Worm (Caenorhabditis elegans) whole organism, late embryonic: ENCODE data around the gene unc-9.

Source experiments
- C38D4.7 ChIP-seq: fragments of 200-800 bp; sonication (Bioruptor generic); optimal IDR thresholded peaks from 2 replicates; lab custom pipeline; 2018; ENCODE audit warnings: mild to moderate bottlenecking, missing genetic modification characterization, moderate library complexity, missing compliant biosample characterization
- ahr-1 ChIP-seq: sonication (generic microtip); optimal IDR thresholded peaks from 2 replicates; lab custom pipeline; 2016; ENCODE audit warnings: missing genetic modification characterization, missing compliant biosample characterization
- ceh-19 ChIP-seq: fragments of 200-800 bp; sonication (Bioruptor generic); optimal IDR thresholded peaks from 2 replicates; lab custom pipeline; 2018; ENCODE audit warnings: mild to moderate bottlenecking, missing genetic modification characterization, missing compliant biosample characterization
- ceh-2 ChIP-seq: sonication (generic microtip); optimal IDR thresholded peaks from 2 replicates; lab custom pipeline; 2016; ENCODE audit warnings: missing genotype, missing genetic modification characterization, missing compliant biosample characterization
- ceh-22 ChIP-seq: sonication (generic microtip); optimal IDR thresholded peaks from 2 replicates; lab custom pipeline; 2017; ENCODE audit warnings: missing biosample characterization, missing genetic modification characterization
- ceh-31 ChIP-seq: sonication (generic microtip); optimal IDR thresholded peaks from 2 replicates; lab custom pipeline; 2016; ENCODE audit warnings: missing genetic modification characterization, missing compliant biosample characterization
- ceh-34 ChIP-seq: sonication (generic microtip); optimal IDR thresholded peaks from 2 replicates; lab custom pipeline; 2016; ENCODE audit warnings: mild to moderate bottlenecking, missing genetic modification characterization, missing compliant biosample characterization
- ceh-48 ChIP-seq: sonication (generic microtip); optimal IDR thresholded peaks from 2 replicates; lab custom pipeline; 2016; ENCODE audit warnings: missing genetic modification characterization, inconsistent platforms, missing compliant biosample characterization
- ceh-6 ChIP-seq: fragments of 200-800 bp; sonication (Bioruptor generic); optimal IDR thresholded peaks from 2 replicates; lab custom pipeline; 2018; ENCODE audit warnings: mild to moderate bottlenecking, missing genetic modification characterization, missing compliant biosample characterization
- dve-1 ChIP-seq: sonication (generic microtip); optimal IDR thresholded peaks from 2 replicates; lab custom pipeline; 2017; ENCODE audit warnings: antibody characterized with exemption, mild to moderate bottlenecking, missing genetic modification characterization, missing compliant biosample characterization
- elt-2 ChIP-seq: sonication (generic microtip); optimal IDR thresholded peaks from 2 replicates; lab custom pipeline; 2016; ENCODE audit warnings: missing genetic modification reagents, missing genetic modification characterization, missing compliant biosample characterization
- ets-4 ChIP-seq: sonication (generic microtip); optimal IDR thresholded peaks from 2 replicates; lab custom pipeline; 2016; ENCODE audit warnings: missing genetic modification characterization, missing compliant biosample characterization
- fax-1 ChIP-seq: sonication (generic microtip); optimal IDR thresholded peaks from 2 replicates; lab custom pipeline; 2016; ENCODE audit warnings: missing genotype, missing genetic modification characterization, missing compliant biosample characterization
- fkh-10 ChIP-seq: fragments of 150-350 bp; optimal IDR thresholded peaks from 2 replicates; lab custom pipeline; 2014; ENCODE audit warnings: missing biosample characterization, missing genetic modification reagents, missing genetic modification characterization
- fkh-6 ChIP-seq: sonication (generic microtip); optimal IDR thresholded peaks from 2 replicates; lab custom pipeline; 2016; ENCODE audit warnings: missing genetic modification characterization, missing compliant biosample characterization
- hlh-30 ChIP-seq: sonication (generic microtip); optimal IDR thresholded peaks from 2 replicates; lab custom pipeline; 2017; ENCODE audit warnings: antibody characterized with exemption, missing genetic modification characterization, missing compliant biosample characterization; ENCODE audit not compliant: insufficient read depth
- hlh-6 ChIP-seq: sonication (generic microtip); optimal IDR thresholded peaks from 2 replicates; lab custom pipeline; 2016; ENCODE audit warnings: missing genotype, missing genetic modification characterization, missing compliant biosample characterization
- hlh-8 ChIP-seq: sonication (generic microtip); optimal IDR thresholded peaks from 2 replicates; lab custom pipeline; 2016; ENCODE audit warnings: missing genotype, missing genetic modification characterization, missing compliant biosample characterization
- nfya-1 ChIP-seq: sonication (generic microtip); optimal IDR thresholded peaks from 2 replicates; lab custom pipeline; 2017; ENCODE audit warnings: missing genetic modification characterization, mild to moderate bottlenecking, missing compliant biosample characterization, antibody characterized with exemption, moderate library complexity
- odd-2 ChIP-seq: sonication (generic microtip); optimal IDR thresholded peaks from 2 replicates; lab custom pipeline; 2017; ENCODE audit warnings: antibody characterized with exemption, mild to moderate bottlenecking, missing genetic modification characterization, missing compliant biosample characterization
- pat-9 ChIP-seq: fragments of 200-800 bp; sonication (Bioruptor generic); optimal IDR thresholded peaks from 2 replicates; lab custom pipeline; 2018; ENCODE audit warnings: mild to moderate bottlenecking, missing genetic modification characterization, moderate library complexity, missing compliant biosample characterization
- pha-4 ChIP-seq: fragments of 150-350 bp; optimal IDR thresholded peaks from 2 replicates; lab custom pipeline; 2018; ENCODE audit warnings: missing biosample characterization, missing genetic modification reagents, missing genetic modification characterization
- pqm-1 ChIP-seq: sonication (generic microtip); optimal IDR thresholded peaks from 2 replicates; lab custom pipeline; 2016; ENCODE audit warnings: missing genetic modification characterization, missing compliant biosample characterization
- rnt-1 ChIP-seq: sonication (generic microtip); optimal IDR thresholded peaks from 2 replicates; lab custom pipeline; 2016; ENCODE audit warnings: missing genetic modification characterization, missing compliant biosample characterization
- sox-2 ChIP-seq: fragments of 200-800 bp; sonication (Bioruptor generic); IDR thresholded peaks from 2 replicates; pipeline ENCODE4 v1.3.6; 2022; ENCODE audit warnings: missing genetic modification reagents, missing genetic modification characterization, missing compliant biosample characterization
- syd-9 ChIP-seq: sonication (generic microtip); optimal IDR thresholded peaks from 2 replicates; lab custom pipeline; 2016; ENCODE audit warnings: mild to moderate bottlenecking, missing genetic modification characterization, moderate library complexity, missing compliant biosample characterization
- tbx-2 ChIP-seq: sonication (generic microtip); optimal IDR thresholded peaks from 2 replicates; lab custom pipeline; 2016; ENCODE audit warnings: missing genetic modification characterization, missing compliant biosample characterization
- tbx-7 ChIP-seq: sonication (generic microtip); optimal IDR thresholded peaks from 2 replicates; lab custom pipeline; 2016; ENCODE audit warnings: missing genotype, missing genetic modification characterization, missing compliant biosample characterization
- unc-42 ChIP-seq: sonication (generic microtip); optimal IDR thresholded peaks from 2 replicates; lab custom pipeline; 2016; ENCODE audit warnings: missing genotype, missing genetic modification characterization, missing compliant biosample characterization
- unc-55 ChIP-seq: sonication (generic microtip); optimal IDR thresholded peaks from 2 replicates; lab custom pipeline; 2017; ENCODE audit warnings: missing biosample characterization, missing genetic modification reagents, missing genetic modification characterization
- unc-86 ChIP-seq: sonication (generic microtip); optimal IDR thresholded peaks from 2 replicates; lab custom pipeline; 2016; ENCODE audit warnings: missing genetic modification characterization, missing compliant biosample characterization

Gene unc-9

DNA sequence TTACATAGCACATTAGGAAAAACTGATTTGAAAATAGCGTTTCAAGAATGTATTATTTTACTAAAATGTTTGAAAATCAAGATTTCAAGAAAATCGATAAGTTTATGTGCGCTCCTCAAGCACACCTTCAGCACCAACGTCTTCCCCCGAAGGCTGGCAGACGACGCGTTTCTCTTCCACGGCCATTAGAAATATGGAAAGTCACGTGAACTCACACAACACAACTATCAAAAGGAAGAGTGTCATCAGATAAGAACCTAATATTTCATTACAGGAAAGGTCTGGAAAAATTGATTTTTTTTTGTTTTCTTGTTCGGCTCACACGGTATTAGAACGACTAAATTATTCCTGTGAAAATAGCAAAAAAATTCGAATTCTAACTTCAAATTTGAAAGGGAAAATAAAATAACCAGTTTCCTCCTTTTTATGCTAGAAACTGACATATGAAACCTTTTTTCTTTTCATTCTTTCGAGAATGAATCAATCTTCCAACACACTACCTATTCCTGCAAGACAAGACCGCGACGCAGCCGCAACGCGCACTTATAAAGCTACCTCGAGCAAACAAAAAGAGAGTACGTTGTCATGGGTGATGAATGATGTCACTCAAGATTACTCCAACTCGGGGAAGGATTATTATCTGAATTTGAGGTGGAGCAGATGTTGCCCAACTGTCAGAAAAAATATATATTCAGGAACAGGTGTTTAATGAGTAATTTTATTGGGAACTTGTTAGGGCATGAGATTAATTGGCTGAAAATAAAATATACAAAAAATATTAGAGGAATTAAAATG is 23.7 kb downstream of the unc-9 start:
- TF ChIP-seq fkh-10 (GFP tag; lab: Kevin White, UChicago) (no peak), tbx-7 (tag; lab: Kevin White, UChicago) (no peak), fax-1 (tag; lab: Kevin White, UChicago) (no peak), ceh-48 (peak; percentile 52), ceh-2 (tag; lab: Kevin White, UChicago) (peak; percentile 36), ceh-34 (tag; lab: Kevin White, UChicago) (no peak), elt-2 (tag; lab: Kevin White, UChicago) (peak; percentile 32), odd-2 (tag; lab: Kevin White, UChicago) (no peak), ets-4 (tag; lab: Kevin White, UChicago) (no peak), ceh-31 (peak; percentile 7), pqm-1 (no peak), unc-55 (GFP tag; lab: Kevin White, UChicago) (no peak), hlh-30 (tag; lab: Kevin White, UChicago) (peak; percentile 80), ceh-22 (peak; percentile 11), hlh-6 (tag; lab: Kevin White, UChicago) (no peak), ceh-19 (peak; percentile 23), fkh-6 (tag; lab: Kevin White, UChicago) (no peak), hlh-8 (no peak), ahr-1 (tag; lab: Kevin White, UChicago) (no peak)

DNA sequence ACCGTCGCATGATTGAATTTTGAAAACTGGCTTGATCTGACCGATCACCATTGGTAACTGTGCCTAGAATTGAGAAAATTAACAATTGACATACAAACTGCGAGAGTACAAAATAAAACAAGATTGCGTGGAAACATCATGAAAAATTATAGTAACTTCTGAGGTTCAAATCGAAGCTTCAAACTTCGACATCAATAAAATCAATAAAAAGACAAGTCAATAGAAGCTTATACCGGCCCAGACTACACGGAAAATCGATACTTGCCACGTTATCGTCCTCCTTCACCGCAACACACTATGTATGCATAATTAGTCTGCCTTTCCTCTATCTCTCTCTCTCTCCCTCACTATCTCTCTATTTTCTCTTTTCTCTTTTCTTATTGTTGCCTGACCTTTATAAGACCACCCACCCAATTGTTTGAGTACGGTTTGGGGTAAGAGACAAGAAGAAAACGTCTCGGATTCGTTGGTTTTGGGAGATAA is 25.1 kb downstream of the unc-9 start, which contains the start of gene skr-21:
TSS of gene skr-21 (minus strand) at position 51 of the 483 bp plus-strand sequence.
- TF ChIP-seq nfya-1 (tag; lab: Kevin White, UChicago): peak; percentile 45
- peak; percentile 73 for TF ChIP-seq ceh-48
- TF ChIP-seq sox-2 (GFP tag; lab: Robert Waterston, UW): peak; percentile 45
- peak; percentile 9 for TF ChIP-seq ceh-31
- peak; percentile 40 for TF ChIP-seq tbx-2
- TF ChIP-seq dve-1 (tag; lab: Kevin White, UChicago): no peak
- no peak for TF ChIP-seq hlh-6 (tag; lab: Kevin White, UChicago)
- no peak for TF ChIP-seq pat-9 (tag; lab: Kevin White, UChicago)
- peak; percentile 35 for TF ChIP-seq elt-2 (tag; lab: Kevin White, UChicago)

- TF ChIP-seq pat-9 (tag; lab: Kevin White, UChicago) (no peak), unc-42 (tag; lab: Kevin White, UChicago) (no peak), C38D4.7 (no peak), rnt-1 (tag; lab: Kevin White, UChicago) (no peak)
- TF ChIP-seq, all 69 proteins: peak for 0
Measured at ce11 chrX:13227778-13228177, 26.2 kb downstream of the unc-9 start.

DNA sequence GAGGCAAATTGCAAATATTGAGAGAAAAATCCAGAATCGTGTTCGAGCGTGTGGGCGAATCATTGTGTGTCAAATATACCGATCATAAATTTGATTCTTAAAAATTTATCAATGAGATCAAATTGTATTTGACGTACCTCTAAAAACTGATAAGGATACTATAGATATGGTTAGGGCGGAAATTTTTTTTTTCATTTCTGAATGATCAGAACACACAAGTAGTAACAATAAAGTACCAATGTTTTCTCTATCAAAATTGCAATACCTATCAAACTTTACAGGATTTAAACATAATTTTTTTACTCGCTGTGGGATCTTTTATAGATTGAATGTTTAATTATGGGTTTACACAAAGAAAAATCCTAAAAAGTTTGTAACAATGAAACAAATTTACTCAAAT is 30.7 kb downstream of the unc-9 start, which contains the start of gene bgnt-1.5:
TSS of gene bgnt-1.5 (minus strand) at position 101 of the 400 bp plus-strand sequence.
- no peak for TF ChIP-seq unc-86 (tag; lab: Kevin White, UChicago)
- TF ChIP-seq hlh-30 (tag; lab: Kevin White, UChicago): no peak
- no peak for TF ChIP-seq ceh-6
- TF ChIP-seq tbx-7 (tag; lab: Kevin White, UChicago): no peak

- no peak for TF ChIP-seq rnt-1 (tag; lab: Kevin White, UChicago)
- TF ChIP-seq syd-9 (tag; lab: Kevin White, UChicago): no peak
- TF ChIP-seq pha-4: no peak
Measured at ce11 chrX:13234879-13235278, 33.3 kb downstream of the unc-9 start, which contains the start of gene K08H2.2. K08H2.2 (minus strand) TSS chrX:13234979.
